Worm (Caenorhabditis elegans): ENCODE results near the gene Y46G5A.28.

- TF ChIP-seq aly-1 (tag; optimal IDR thresholded peaks at IDR 0.05): no peak
- TF ChIP-seq ama-1 (optimal IDR thresholded peaks at IDR 0.05): no peak
- no peak for TF ChIP-seq flt-1 (GFP tag; IDR thresholded peaks at IDR 0.05)
- TF ChIP-seq hmg-4 (GFP tag; optimal IDR thresholded peaks at IDR 0.05): no peak
- TF ChIP-seq pes-1 (GFP tag; IDR thresholded peaks at IDR 0.05): no peak
- no peak for TF ChIP-seq ceh-13 (GFP tag; optimal IDR thresholded peaks at IDR 0.05)
- no peak for TF ChIP-seq tbx-37 (GFP tag; conservative IDR thresholded peaks at IDR 0.05)
- no peak for TF ChIP-seq tbx-11 (GFP tag; IDR thresholded peaks at IDR 0.05)
- no peak for TF ChIP-seq B0310.2 (tag; optimal IDR thresholded peaks at IDR 0.05)
- TF ChIP-seq hnd-1 (tag; optimal IDR thresholded peaks at IDR 0.05): no peak
- no peak for TF ChIP-seq F13C5.2 (tag; optimal IDR thresholded peaks at IDR 0.05)
- TF ChIP-seq hmbx-1 (tag; optimal IDR thresholded peaks at IDR 0.05): no peak
These were observed 30.2 kb upstream of the Y46G5A.28 start for ce11 chrII:12819979-12820378.

Data from whole organism, early embryonic.